Worm (Caenorhabditis elegans) whole organism, L3 larva: ENCODE data around the gene tbx-7.

ENCODE experiments used
- R02D3.7 ChIP-seq: fragments of 150-350 bp; optimal IDR thresholded peaks from 2 replicates; lab custom pipeline; 2014; ENCODE audit warnings: missing biosample characterization, missing genetic modification characterization
- ZK546.5 ChIP-seq: sonication (generic microtip); optimal IDR thresholded peaks from 2 replicates; lab custom pipeline; 2017; ENCODE audit warnings: missing biosample characterization, missing genetic modification characterization
- aly-2 ChIP-seq: fragments of 150-350 bp; optimal IDR thresholded peaks from 2 replicates; lab custom pipeline; 2014; ENCODE audit warnings: missing biosample characterization, missing genetic modification characterization
- ceh-16 ChIP-seq: sonication (generic microtip); optimal IDR thresholded peaks from 2 replicates; lab custom pipeline; 2017; ENCODE audit warnings: missing biosample characterization, missing genetic modification characterization
- ceh-82 ChIP-seq: fragments of 150-350 bp; optimal IDR thresholded peaks from 2 replicates; lab custom pipeline; 2014; ENCODE audit warnings: missing biosample characterization, missing genetic modification characterization
- ceh-9 ChIP-seq: sonication (generic microtip); optimal IDR thresholded peaks from 2 replicates; lab custom pipeline; 2018; ENCODE audit warnings: missing biosample characterization, missing genetic modification characterization
- daf-12 ChIP-seq: fragments of 150-350 bp; optimal IDR thresholded peaks from 2 replicates; lab custom pipeline; 2014; ENCODE audit warnings: missing biosample characterization, missing genetic modification reagents, missing genetic modification characterization
- egl-27 ChIP-seq: sonication (generic microtip); optimal IDR thresholded peaks from 4 replicates; lab custom pipeline; 2017; ENCODE audit warnings: missing biosample characterization, missing genetic modification reagents, missing genetic modification characterization
- egl-5 ChIP-seq: fragments of 150-350 bp; optimal IDR thresholded peaks from 2 replicates; lab custom pipeline; 2017; ENCODE audit warnings: missing biosample characterization, missing genetic modification reagents, missing genetic modification characterization, inconsistent platforms
- elt-1 ChIP-seq: fragments of 150-350 bp; optimal IDR thresholded peaks from 2 replicates; lab custom pipeline; 2014; ENCODE audit warnings: missing biosample characterization, missing genetic modification characterization
- elt-3 ChIP-seq, 3 experiments: fragments of 150-350 bp in 1 of 3; sonication (generic microtip) in 2 of 3; optimal IDR thresholded peaks; 2 replicates in 2 of 3; 4 replicates in 1 of 3; lab custom pipeline; 2014 to 2017; ENCODE audit warnings: missing biosample characterization in 3 of 3, missing genetic modification characterization in 3 of 3
- eor-1 ChIP-seq, 2 experiments: fragments of 150-350 bp; optimal IDR thresholded peaks; 2 replicates each; lab custom pipeline; 2014 to 2018; ENCODE audit warnings: missing biosample characterization in 2 of 2, missing genetic modification characterization in 2 of 2
- fkh-10 ChIP-seq: sonication (generic microtip); optimal IDR thresholded peaks from 2 replicates; lab custom pipeline; 2017; ENCODE audit warnings: missing biosample characterization, missing genetic modification reagents, missing genetic modification characterization
- fkh-2 ChIP-seq: fragments of 150-350 bp; optimal IDR thresholded peaks from 2 replicates; lab custom pipeline; 2014; ENCODE audit warnings: missing biosample characterization, missing genetic modification reagents, missing genetic modification characterization
- hmg-11 ChIP-seq: sonication (generic microtip); optimal IDR thresholded peaks from 2 replicates; lab custom pipeline; 2016; ENCODE audit warnings: missing genetic modification characterization, missing compliant biosample characterization
- jun-1 ChIP-seq: fragments of 150-350 bp; optimal IDR thresholded peaks from 2 replicates; lab custom pipeline; 2014; ENCODE audit warnings: missing biosample characterization, missing genetic modification reagents, missing genetic modification characterization
- lin-15B ChIP-seq: fragments of 150-350 bp; optimal IDR thresholded peaks from 2 replicates; lab custom pipeline; 2014; ENCODE audit warnings: missing biosample characterization, missing genetic modification characterization
- lin-39 ChIP-seq: fragments of 150-350 bp; optimal IDR thresholded peaks from 2 replicates; lab custom pipeline; 2018; ENCODE audit warnings: missing biosample characterization, missing genetic modification reagents, missing genetic modification characterization
- mdl-1 ChIP-seq: fragments of 150-350 bp; optimal IDR thresholded peaks from 2 replicates; lab custom pipeline; 2014; ENCODE audit warnings: missing biosample characterization, missing genetic modification characterization
- mml-1 ChIP-seq: fragments of 150-350 bp; sonication (generic microtip); optimal IDR thresholded peaks from 3 replicates; lab custom pipeline; 2014; ENCODE audit warnings: missing biosample characterization, missing genetic modification characterization
- nfya-1 ChIP-seq: sonication (generic microtip); optimal IDR thresholded peaks from 2 replicates; lab custom pipeline; 2017; ENCODE audit warnings: missing genetic modification characterization, mild to moderate bottlenecking, missing compliant biosample characterization, antibody characterized with exemption, moderate library complexity; ENCODE audit not compliant: insufficient read depth
- nhr-11 ChIP-seq: fragments of 150-350 bp; optimal IDR thresholded peaks from 2 replicates; lab custom pipeline; 2014; ENCODE audit warnings: missing biosample characterization, missing genetic modification characterization
- nhr-23 ChIP-seq: fragments of 150-350 bp; optimal IDR thresholded peaks from 2 replicates; lab custom pipeline; 2014; ENCODE audit warnings: missing biosample characterization, missing genetic modification reagents, missing genetic modification characterization
- nhr-25 ChIP-seq: sonication (generic microtip); optimal IDR thresholded peaks from 2 replicates; lab custom pipeline; 2017; ENCODE audit warnings: missing biosample characterization, missing genetic modification characterization
- nhr-76 ChIP-seq: fragments of 150-350 bp; sonication (generic microtip); optimal IDR thresholded peaks from 5 replicates; lab custom pipeline; 2014; ENCODE audit warnings: missing biosample characterization, missing genetic modification characterization
- nhr-77 ChIP-seq: fragments of 150-350 bp; optimal IDR thresholded peaks from 2 replicates; lab custom pipeline; 2014; ENCODE audit warnings: missing biosample characterization, missing genetic modification characterization
- pqm-1 ChIP-seq: fragments of 150-350 bp; optimal IDR thresholded peaks from 2 replicates; lab custom pipeline; 2017; ENCODE audit warnings: missing biosample characterization, missing genetic modification characterization, inconsistent platforms
- tbx-2 ChIP-seq: sonication (generic microtip); optimal IDR thresholded peaks from 2 replicates; lab custom pipeline; 2016; ENCODE audit warnings: mild to moderate bottlenecking, missing genetic modification characterization, missing compliant biosample characterization
- ztf-11 ChIP-seq: fragments of 150-350 bp; optimal IDR thresholded peaks from 2 replicates; lab custom pipeline; 2014; ENCODE audit warnings: missing biosample characterization, missing genetic modification characterization
- ztf-4 ChIP-seq: fragments of 150-350 bp; optimal IDR thresholded peaks from 2 replicates; lab custom pipeline; 2014; ENCODE audit warnings: missing biosample characterization, missing genetic modification characterization

Gene tbx-7

DNA sequence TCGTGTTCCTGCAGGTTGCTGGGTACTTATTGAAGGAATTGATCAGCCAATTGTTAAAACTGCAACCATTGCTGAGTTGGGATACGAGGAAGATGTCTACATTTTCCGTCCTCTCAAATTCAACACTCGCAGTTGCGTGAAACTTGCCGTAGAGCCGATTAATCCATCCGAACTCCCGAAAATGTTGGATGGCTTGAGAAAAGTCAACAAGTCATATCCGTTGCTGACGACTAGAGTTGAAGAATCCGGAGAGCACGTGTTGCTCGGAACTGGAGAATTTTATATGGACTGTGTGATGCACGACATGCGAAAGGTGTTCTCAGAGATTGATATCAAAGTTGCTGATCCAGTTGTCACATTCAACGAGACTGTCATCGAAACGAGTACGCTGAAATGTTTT lies 17.0 kb downstream of the tbx-7 start:
- TF ChIP-seq tbx-2 (tag; lab: Kevin White, UChicago) (no peak), nhr-25 (no peak), lin-39 (tag; lab: Kevin White, UChicago) (no peak), ceh-9 (tag; lab: Kevin White, UChicago) (no peak), fkh-2 (tag; lab: Kevin White, UChicago) (no peak), lin-15B (no peak), mdl-1 (tag; lab: Kevin White, UChicago) (no peak), ceh-16 (tag; lab: Kevin White, UChicago) (no peak), jun-1 (tag; lab: Kevin White, UChicago) (no peak), egl-5 (tag; lab: Kevin White, UChicago) (no peak), daf-12 (no peak), ztf-11 (no peak), R02D3.7 (no peak), hmg-11 (tag; lab: Kevin White, UChicago) (no peak), ztf-4 (tag; lab: Kevin White, UChicago) (no peak), aly-2 (tag; lab: Kevin White, UChicago) (no peak), nhr-76 (tag; lab: Kevin White, UChicago) (no peak), nhr-11 (tag; lab: Kevin White, UChicago) (no peak), mml-1 (tag; lab: Kevin White, UChicago) (no peak)

DNA sequence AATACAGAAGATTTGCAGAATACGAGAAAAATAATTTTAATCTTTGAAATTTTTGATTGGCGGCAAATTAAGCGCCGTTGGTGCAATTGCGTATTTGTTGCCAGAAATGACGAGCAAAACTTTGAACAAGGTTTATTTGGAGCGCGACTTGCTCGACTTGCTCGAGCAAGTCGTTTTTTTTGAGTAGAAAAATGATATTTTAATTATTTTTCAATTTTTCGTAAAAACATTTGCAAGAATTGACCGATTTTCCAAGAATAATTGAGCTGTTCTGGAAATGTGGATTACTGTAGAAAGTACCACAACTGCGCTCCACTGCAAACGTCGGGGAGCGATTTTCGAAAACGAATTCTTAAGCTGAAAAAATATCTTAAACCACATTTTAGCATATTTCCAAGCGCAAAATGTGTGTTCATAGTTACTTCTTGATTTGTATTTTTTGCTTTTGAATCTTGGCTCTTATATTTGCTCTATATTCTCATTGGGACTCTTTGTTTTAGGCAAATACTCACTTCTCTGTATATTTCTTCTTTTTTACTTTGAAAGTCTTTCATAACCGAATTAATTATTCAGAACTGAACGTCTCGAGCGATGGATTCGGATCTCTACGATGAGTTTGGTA lies 19.2 kb downstream of the tbx-7 start, which contains the start of the genes gcna-1 and eftu-2:
gcna-1 (minus strand) TSS at position 96 of the 622 bp plus-strand sequence.
eftu-2 (plus strand) TSS at position 572 of the 622 bp plus-strand sequence.
- peak; percentile 70 for TF ChIP-seq lin-15B
- TF ChIP-seq daf-12, result no peak

DNA sequence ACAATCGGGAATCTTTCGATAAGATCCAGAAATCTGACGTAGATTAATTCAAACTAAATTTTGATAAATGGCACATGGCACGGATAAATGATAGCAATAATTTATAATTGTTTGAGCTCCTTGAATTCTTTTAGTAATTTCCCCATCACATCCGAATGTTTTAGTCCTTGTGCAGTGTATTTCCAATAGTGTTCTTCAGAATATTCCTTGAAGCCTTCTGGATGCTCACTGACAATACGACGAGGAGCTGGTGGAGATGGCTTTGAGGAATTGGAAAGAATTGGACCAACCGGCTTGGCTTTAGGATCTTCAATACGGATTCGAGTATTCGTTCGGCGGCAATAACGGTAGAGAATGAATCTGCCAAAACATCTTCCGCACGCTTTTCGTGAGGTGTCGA lies 21.9 kb downstream of the tbx-7 start:
- no peak for TF ChIP-seq elt-3 (tag; optimal IDR thresholded peaks at IDR 0.05; lab: Kevin White, UChicago)
- TF ChIP-seq nhr-77 (tag; lab: Kevin White, UChicago), result peak; percentile 2
- TF ChIP-seq hmg-11 (tag; lab: Kevin White, UChicago), result no peak
- no peak for TF ChIP-seq fkh-10 (GFP tag; lab: Kevin White, UChicago)

DNA sequence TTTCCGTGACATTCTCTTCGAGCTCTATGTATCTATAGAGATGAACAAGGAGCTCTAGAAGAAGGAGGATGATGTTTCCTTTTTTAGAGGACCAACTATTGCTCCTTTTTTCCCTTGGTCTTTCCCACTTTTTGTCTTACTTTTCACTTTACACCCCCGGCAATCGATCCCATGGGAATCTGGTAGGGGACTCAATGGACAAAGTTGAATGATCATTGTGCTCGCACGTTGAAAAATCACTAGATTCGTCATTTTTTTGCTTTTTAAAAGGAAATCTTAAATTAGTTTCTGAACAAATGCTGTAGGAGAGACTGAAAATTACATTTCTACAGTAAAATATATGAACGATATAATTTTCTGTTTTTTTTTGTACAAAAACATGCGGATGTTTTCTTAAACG lies 26.3 kb downstream of the tbx-7 start:
- TF ChIP-seq lin-39 (tag; lab: Kevin White, UChicago) (peak; percentile 16), elt-1 (no peak)

DNA sequence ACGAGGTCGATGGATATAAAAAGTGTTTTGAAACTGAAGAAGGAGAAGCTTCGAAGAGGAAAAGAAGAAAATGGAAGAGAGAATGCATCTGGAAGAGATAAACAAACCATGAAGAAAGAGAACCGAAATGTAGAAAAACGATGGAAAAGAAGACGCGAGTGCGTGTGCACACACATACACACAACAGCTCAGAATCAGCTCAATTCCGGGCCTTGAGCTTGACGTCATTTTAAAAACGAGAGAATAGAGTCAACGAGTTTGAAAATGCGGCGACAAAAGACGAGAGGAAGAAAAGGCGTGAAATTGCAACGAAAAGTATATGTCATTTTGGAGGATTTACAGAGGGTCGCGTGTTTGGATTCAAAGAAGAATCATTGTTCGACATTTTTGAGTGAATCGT lies 28.7 kb downstream of the tbx-7 start:
- TF ChIP-seq elt-3 (tag; optimal IDR thresholded peaks at IDR 0.05; lab: Kevin White, UChicago) (no peak), fkh-10 (GFP tag; lab: Kevin White, UChicago) (peak; percentile 1), hmg-11 (tag; lab: Kevin White, UChicago) (peak; percentile 59), nfya-1 (tag; lab: Kevin White, UChicago) (peak; percentile 67), nhr-25 (no peak), lin-39 (tag; lab: Kevin White, UChicago) (peak; percentile 70)

DNA sequence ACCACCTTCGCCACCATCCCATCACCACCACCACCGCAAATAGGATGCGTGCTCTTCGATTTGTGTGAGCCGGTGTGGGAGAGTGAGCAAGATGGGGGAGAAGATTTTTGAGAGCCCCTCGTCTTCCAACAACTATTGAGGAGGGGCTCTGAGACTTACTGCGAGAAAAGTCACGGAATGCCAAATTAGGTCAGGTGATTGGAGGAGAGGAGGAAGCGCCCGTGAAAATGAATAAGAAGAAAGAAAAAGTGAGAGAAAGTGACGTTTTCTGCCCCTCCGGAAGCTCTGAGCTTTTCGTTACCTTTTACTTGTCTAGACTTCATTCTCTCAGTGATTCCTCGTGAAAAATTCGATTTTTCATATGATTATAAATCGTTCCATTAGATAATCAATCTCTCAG lies 29.7 kb downstream of the tbx-7 start:
- no peak for TF ChIP-seq R02D3.7
- TF ChIP-seq lin-39 (tag; lab: Kevin White, UChicago), result no peak
- TF ChIP-seq lin-15B, result no peak
- TF ChIP-seq pqm-1 (tag; lab: Kevin White, UChicago), result no peak
- no peak for TF ChIP-seq eor-1 (tag; optimal IDR thresholded peaks at IDR 0.05; lab: Kevin White, UChicago)
- TF ChIP-seq egl-27 (tag; lab: Kevin White, UChicago), result no peak
- TF ChIP-seq aly-2 (tag; lab: Kevin White, UChicago), result no peak

DNA sequence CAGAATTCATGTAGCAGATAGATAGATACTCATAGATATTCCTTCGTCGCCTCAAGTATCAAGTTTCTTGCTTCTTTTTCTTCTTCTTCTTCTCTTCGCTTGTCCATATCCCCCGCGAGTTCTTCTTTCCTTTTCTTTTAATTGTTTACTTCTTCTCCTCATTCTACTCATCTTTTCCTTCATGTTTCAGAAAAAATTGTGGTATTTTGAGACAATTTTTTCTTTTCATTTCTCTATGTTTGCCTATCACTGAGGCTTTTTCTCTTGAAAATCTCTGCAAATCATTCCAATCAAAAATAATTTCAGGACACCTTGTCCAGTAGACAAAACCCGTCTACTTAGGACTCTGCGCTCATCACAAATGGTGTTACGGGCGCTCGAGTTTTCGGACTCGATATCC lies 35.4 kb downstream of the tbx-7 start, which contains the start of gene T04C9.1:
T04C9.1 (plus strand) TSS at position 301 of the 400 bp plus-strand sequence.
- TF ChIP-seq ceh-82, result no peak
- TF ChIP-seq nhr-23, result no peak
- TF ChIP-seq mdl-1 (tag; lab: Kevin White, UChicago), result no peak
- TF ChIP-seq aly-2 (tag; lab: Kevin White, UChicago), result no peak
- TF ChIP-seq egl-27 (tag; lab: Kevin White, UChicago), result no peak
- no peak for TF ChIP-seq jun-1 (tag; lab: Kevin White, UChicago)
- no peak for TF ChIP-seq ZK546.5
